Fruit fly (Drosophila melanogaster): ENCODE results near the gene NijB.

The NijB gene

DNA sequence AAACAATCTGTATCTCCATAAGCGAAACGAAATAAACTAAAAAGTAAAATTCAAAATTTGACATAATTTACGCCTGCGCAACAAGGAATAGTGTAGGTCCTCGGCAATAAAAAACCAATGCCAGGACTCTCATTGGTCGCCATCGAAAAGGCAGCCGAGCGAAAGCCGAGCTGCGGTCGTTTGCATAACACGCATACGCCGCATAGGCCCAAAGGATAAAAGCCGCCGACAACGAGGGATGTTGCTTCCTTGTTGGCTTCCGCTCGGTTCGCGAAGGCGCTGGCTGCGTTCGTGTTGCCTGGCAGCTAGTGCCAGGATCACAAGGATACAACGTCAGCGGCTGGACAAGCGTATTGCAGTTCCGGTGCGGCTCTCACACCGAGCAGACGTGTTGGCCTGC is 31.7 kb upstream of the NijB start:
- TF ChIP-seq CG12768 (GFP tag; optimal IDR thresholded peaks at IDR 0.05) (no peak), toe (GFP tag; optimal IDR thresholded peaks at IDR 0.05) (no peak), CG7045 (GFP tag; optimal IDR thresholded peaks at IDR 0.05) (no peak), tj (GFP tag; optimal IDR thresholded peaks at IDR 0.05) (no peak), cnc (optimal IDR thresholded peaks at IDR 0.05) (no peak), ovo (GFP tag; optimal IDR thresholded peaks at IDR 0.05) (no peak), Mnt (GFP tag; optimal IDR thresholded peaks at IDR 0.05) (no peak), cic (GFP tag; optimal IDR thresholded peaks at IDR 0.05) (no peak), Crg-1 (GFP tag; optimal IDR thresholded peaks at IDR 0.05) (no peak), CG14711 (tag; optimal IDR thresholded peaks at IDR 0.05) (no peak), CG5204 (GFP tag; optimal IDR thresholded peaks at IDR 0.05) (no peak), CG33017 (tag; optimal IDR thresholded peaks at IDR 0.05) (no peak), Hr96 (GFP tag; optimal IDR thresholded peaks at IDR 0.05) (no peak), bab1 (GFP tag; optimal IDR thresholded peaks at IDR 0.05) (no peak), CG1620 (GFP tag; optimal IDR thresholded peaks at IDR 0.05) (no peak), kay (GFP tag; ENCODE audit: borderline replicate concordance) (no peak), pad (GFP tag; optimal IDR thresholded peaks at IDR 0.05) (no peak), CG7101 (tag; optimal IDR thresholded peaks at IDR 0.05) (no peak), Clk (GFP tag; optimal IDR thresholded peaks at IDR 0.05) (no peak), CG11617 (GFP tag; optimal IDR thresholded peaks at IDR 0.05) (no peak)

DNA sequence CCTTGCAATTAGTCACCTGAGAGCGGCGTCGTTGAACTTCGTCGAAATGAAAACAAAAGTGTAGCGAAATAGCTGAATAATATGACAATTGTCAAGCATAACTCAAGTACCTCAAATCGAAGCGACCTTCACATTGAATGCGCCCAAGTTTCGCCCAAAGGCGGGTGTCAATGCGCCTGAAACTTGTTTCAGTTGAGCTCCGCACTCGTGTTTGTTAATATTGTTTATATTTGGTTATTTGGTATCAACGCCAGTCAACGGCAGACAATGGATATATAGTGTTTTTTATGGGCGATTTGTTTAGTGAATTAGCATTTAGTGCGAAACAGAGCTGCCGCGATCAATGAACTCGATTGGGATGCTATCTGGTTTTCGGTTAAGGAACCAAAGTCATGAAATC is 30.3 kb upstream of the NijB start:
- peak; percentile 56 for TF ChIP-seq kay (GFP tag; ENCODE audit: borderline replicate concordance)
- TF ChIP-seq CG5204 (GFP tag; optimal IDR thresholded peaks at IDR 0.05), result no peak

DNA sequence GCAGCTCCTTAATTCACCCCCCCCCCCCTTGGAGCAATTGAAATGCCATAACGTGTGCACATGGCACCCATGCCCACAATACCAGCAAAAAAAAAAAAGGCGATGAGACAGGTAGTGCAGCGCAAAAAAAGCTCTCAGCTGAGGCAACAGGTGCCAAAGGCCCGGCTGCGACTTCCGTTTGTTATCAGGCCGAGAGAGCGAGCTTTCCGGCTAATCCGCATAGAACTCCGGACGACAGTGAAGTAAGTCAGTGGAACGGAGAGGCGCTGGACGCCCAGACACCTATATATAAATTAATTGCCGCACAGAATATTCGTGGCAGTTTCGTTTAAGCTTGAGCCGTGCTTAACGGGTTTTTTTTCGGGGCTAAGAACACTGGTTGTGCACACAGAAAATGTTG is 28.9 kb upstream of the NijB start, which contains the start of gene CG6865:
Gene CG6865, plus strand, starts transcription at position 321 of the 400 bp plus-strand sequence.
- no peak for TF ChIP-seq CG1620 (GFP tag; optimal IDR thresholded peaks at IDR 0.05)
- no peak for TF ChIP-seq CG11617 (GFP tag; optimal IDR thresholded peaks at IDR 0.05)
- TF ChIP-seq cnc (optimal IDR thresholded peaks at IDR 0.05), result no peak
- no peak for TF ChIP-seq CG5204 (GFP tag; optimal IDR thresholded peaks at IDR 0.05)
- no peak for TF ChIP-seq CG12768 (GFP tag; optimal IDR thresholded peaks at IDR 0.05)
- no peak for TF ChIP-seq CG14711 (tag; optimal IDR thresholded peaks at IDR 0.05)

dm6 chr3L:18865447-18866367 is 26.5 kb upstream of the NijB start, which contains the start of gene CG14074:
Gene CG14074 (plus strand): TSS chr3L:18866225.
- TF ChIP-seq CG7101 (tag; optimal IDR thresholded peaks at IDR 0.05) (no peak), pad (GFP tag; optimal IDR thresholded peaks at IDR 0.05) (no peak), CG1620 (GFP tag; optimal IDR thresholded peaks at IDR 0.05) (no peak), Crg-1 (GFP tag; optimal IDR thresholded peaks at IDR 0.05) (no peak), toe (GFP tag; optimal IDR thresholded peaks at IDR 0.05) (no peak), cic (GFP tag; optimal IDR thresholded peaks at IDR 0.05) (no peak), Hr96 (GFP tag; optimal IDR thresholded peaks at IDR 0.05) (no peak), ovo (GFP tag; optimal IDR thresholded peaks at IDR 0.05) (no peak), cnc (optimal IDR thresholded peaks at IDR 0.05) (no peak), CG7045 (GFP tag; optimal IDR thresholded peaks at IDR 0.05) (no peak), CG33017 (tag; optimal IDR thresholded peaks at IDR 0.05) (no peak)

DNA sequence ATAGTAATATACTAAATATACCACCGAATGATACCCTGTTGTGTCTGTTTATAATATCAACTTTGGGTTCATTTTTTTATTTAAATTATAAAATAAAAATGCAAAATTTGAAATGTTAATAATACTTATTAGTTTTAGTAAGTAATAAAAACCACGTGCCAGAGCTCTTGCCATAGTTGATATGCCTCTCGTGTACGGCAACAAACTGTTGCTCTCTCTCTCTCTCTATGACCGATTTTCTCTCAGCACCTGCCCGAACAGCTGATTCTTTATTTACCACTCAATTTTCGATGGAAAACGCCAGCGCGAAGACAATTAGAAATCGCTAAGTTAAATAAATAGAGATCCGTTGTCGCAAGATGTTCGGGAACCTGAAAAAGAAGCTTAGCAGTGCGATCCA is 24.7 kb upstream of the NijB start, which contains the start of gene Dysb:
Gene Dysb, plus strand, starts transcription at position 251 of the 400 bp plus-strand sequence.
- peak; percentile 71 for TF ChIP-seq CG5204 (GFP tag; optimal IDR thresholded peaks at IDR 0.05)
- peak; percentile 34 for TF ChIP-seq CG1620 (GFP tag; optimal IDR thresholded peaks at IDR 0.05)
- TF ChIP-seq tj (GFP tag; optimal IDR thresholded peaks at IDR 0.05), result peak; percentile 62
- TF ChIP-seq kay (GFP tag; ENCODE audit: borderline replicate concordance), result no peak
- no peak for TF ChIP-seq cnc (optimal IDR thresholded peaks at IDR 0.05)
- TF ChIP-seq Mnt (GFP tag; optimal IDR thresholded peaks at IDR 0.05), result peak; percentile 64
- TF ChIP-seq CG33017 (tag; optimal IDR thresholded peaks at IDR 0.05), result peak; percentile 87
- peak; percentile 13 for TF ChIP-seq Hr96 (GFP tag; optimal IDR thresholded peaks at IDR 0.05)
- peak; percentile 51 for TF ChIP-seq ovo (GFP tag; optimal IDR thresholded peaks at IDR 0.05)
- TF ChIP-seq CG7101 (tag; optimal IDR thresholded peaks at IDR 0.05), result peak; percentile 87
- TF ChIP-seq CG11617 (GFP tag; optimal IDR thresholded peaks at IDR 0.05), result peak; percentile 87
- TF ChIP-seq CG12768 (GFP tag; optimal IDR thresholded peaks at IDR 0.05), result peak; percentile 84
- TF ChIP-seq Crg-1 (GFP tag; optimal IDR thresholded peaks at IDR 0.05), result no peak
- TF ChIP-seq CG14711 (tag; optimal IDR thresholded peaks at IDR 0.05), result peak; percentile 80
- TF ChIP-seq Clk (GFP tag; optimal IDR thresholded peaks at IDR 0.05), result peak; percentile 11
- peak; percentile 5 for TF ChIP-seq toe (GFP tag; optimal IDR thresholded peaks at IDR 0.05)
- TF ChIP-seq cic (GFP tag; optimal IDR thresholded peaks at IDR 0.05), result peak; percentile 52
- peak; percentile 88 for TF ChIP-seq bab1 (GFP tag; optimal IDR thresholded peaks at IDR 0.05)
- TF ChIP-seq CG7045 (GFP tag; optimal IDR thresholded peaks at IDR 0.05), result peak; percentile 83
- peak; percentile 53 for TF ChIP-seq pad (GFP tag; optimal IDR thresholded peaks at IDR 0.05)

DNA sequence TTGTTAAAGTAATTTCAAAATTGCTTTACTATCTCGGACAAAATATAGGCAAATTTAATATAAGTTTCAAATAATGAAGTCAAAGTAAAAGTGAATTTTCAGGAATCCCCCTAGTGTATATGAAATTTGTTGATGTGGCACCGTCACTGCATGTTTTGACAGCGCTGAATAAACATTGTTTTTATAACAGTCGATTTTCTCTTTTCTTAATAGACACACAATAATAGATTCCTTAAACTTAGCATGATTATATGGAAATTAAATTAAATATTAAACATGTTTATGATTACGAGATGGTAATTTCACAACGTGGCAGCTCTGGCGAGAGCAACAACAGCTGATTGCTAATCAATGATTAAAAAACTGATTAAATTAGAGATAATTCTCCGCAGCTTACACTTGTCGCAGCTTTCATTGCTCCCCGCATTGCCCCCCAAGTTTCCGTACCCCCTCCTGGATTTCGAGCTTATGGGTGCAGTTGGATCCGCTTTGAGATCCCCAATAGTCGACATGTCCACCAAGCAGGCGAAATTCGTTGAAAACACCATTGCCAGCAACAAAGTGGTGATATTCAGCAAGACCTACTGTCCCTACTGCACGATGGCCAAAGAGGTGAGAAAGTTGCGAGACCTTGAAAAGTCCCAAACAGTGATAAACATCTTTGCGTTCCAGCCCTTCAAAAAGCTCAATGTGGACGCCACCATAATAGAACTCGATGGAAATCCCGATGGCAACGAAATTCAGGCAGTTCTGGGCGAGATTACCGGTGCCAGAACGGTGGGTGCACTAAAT is 23.0 kb upstream of the NijB start, which contains the start of gene Grx1:
Gene Grx1, plus strand, starts transcription at position 196 of the 792 bp plus-strand sequence.
- no peak for TF ChIP-seq ovo (GFP tag; optimal IDR thresholded peaks at IDR 0.05)
- peak; percentile 72 for TF ChIP-seq CG7045 (GFP tag; optimal IDR thresholded peaks at IDR 0.05)
- TF ChIP-seq pad (GFP tag; optimal IDR thresholded peaks at IDR 0.05), result peak; percentile 19
- peak; percentile 46 for TF ChIP-seq CG1620 (GFP tag; optimal IDR thresholded peaks at IDR 0.05)
- no peak for TF ChIP-seq kay (GFP tag; ENCODE audit: borderline replicate concordance)
- TF ChIP-seq CG11617 (GFP tag; optimal IDR thresholded peaks at IDR 0.05), result peak; percentile 83
- TF ChIP-seq tj (GFP tag; optimal IDR thresholded peaks at IDR 0.05), result peak; percentile 56
- TF ChIP-seq Crg-1 (GFP tag; optimal IDR thresholded peaks at IDR 0.05), result peak; percentile 53
- TF ChIP-seq CG5204 (GFP tag; optimal IDR thresholded peaks at IDR 0.05), result peak; percentile 80
- no peak for TF ChIP-seq cnc (optimal IDR thresholded peaks at IDR 0.05)
- TF ChIP-seq CG12768 (GFP tag; optimal IDR thresholded peaks at IDR 0.05), result peak; percentile 31
- TF ChIP-seq CG7101 (tag; optimal IDR thresholded peaks at IDR 0.05), result peak; percentile 77
- peak; percentile 30 for TF ChIP-seq Clk (GFP tag; optimal IDR thresholded peaks at IDR 0.05)
- TF ChIP-seq CG14711 (tag; optimal IDR thresholded peaks at IDR 0.05), result peak; percentile 84
- TF ChIP-seq bab1 (GFP tag; optimal IDR thresholded peaks at IDR 0.05), result peak; percentile 67
- peak; percentile 63 for TF ChIP-seq Mnt (GFP tag; optimal IDR thresholded peaks at IDR 0.05)
- peak; percentile 37 for TF ChIP-seq CG33017 (tag; optimal IDR thresholded peaks at IDR 0.05)
- TF ChIP-seq toe (GFP tag; optimal IDR thresholded peaks at IDR 0.05), result peak; percentile 75
- peak; percentile 60 for TF ChIP-seq Hr96 (GFP tag; optimal IDR thresholded peaks at IDR 0.05)
- TF ChIP-seq cic (GFP tag; optimal IDR thresholded peaks at IDR 0.05), result peak; percentile 63

Data from whole organism, adult.